Fruit fly (Drosophila melanogaster): ENCODE results near the gene sphe.

DNA sequence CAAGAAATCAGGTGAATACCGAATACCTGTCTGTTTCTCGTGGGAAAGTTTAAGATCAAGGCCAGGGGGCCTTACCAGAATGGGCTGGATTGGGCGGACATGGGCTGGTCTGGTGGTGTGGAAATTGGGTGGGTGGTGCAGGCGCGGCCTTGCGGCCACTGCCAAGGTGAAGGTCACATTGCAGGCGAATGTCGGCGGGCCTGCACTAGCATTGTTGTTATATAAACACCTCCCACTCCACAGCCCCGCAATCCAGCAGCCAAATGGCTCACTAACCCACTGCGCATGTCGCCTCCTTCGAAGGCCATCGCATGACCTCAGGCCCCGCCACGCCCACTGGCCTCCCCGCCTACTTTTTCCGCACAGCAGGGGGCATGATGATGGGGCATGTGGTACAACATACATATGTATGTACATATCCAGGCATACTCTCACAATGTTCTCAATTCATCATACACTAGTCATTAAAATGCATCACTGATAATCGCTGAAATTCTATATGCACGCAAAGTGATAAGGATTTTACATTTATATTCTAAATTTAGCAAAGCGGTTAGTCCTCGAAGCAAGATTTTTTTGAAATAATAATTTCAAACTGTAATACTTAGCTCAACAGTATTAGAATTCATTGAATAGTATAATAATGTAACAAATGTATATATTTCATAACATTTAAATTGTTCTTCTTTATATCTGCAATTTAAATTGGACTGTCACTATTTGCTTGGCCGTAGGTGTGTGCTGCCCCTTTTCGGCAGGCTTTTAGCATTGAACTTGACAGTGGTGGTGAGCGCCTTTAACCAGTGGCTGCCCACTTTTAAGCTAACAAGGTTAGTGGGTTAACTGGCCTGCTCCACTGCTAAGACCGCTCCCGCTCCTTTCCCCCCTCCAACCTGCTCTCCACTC, 4.9 kb downstream of the sphe start:
- TF ChIP-seq Sin3A (optimal IDR thresholded peaks at IDR 0.05) (no peak), ttk (optimal IDR thresholded peaks at IDR 0.05) (no peak), Myc (optimal IDR thresholded peaks at IDR 0.05) (no peak)
